Worm (Caenorhabditis elegans) whole organism, late embryonic: ENCODE results near the gene sec-6.

Experiments used
- C08G9.2 ChIP-seq: sonication (generic microtip); optimal IDR thresholded peaks from 2 replicates; lab custom pipeline; 2016; ENCODE audit warnings: mild to moderate bottlenecking, missing genetic modification characterization, moderate library complexity, missing compliant biosample characterization
- C38D4.7 ChIP-seq: fragments of 200-800 bp; sonication (Bioruptor generic); optimal IDR thresholded peaks from 2 replicates; lab custom pipeline; 2018; ENCODE audit warnings: mild to moderate bottlenecking, missing genetic modification characterization, moderate library complexity, missing compliant biosample characterization
- F13H6.1 ChIP-seq: sonication (generic microtip); optimal IDR thresholded peaks from 2 replicates; lab custom pipeline; 2016; ENCODE audit warnings: missing genetic modification characterization, missing compliant biosample characterization
- K09A11.1 ChIP-seq: sonication (generic microtip); optimal IDR thresholded peaks from 2 replicates; lab custom pipeline; 2017; ENCODE audit warnings: antibody characterized with exemption, mild to moderate bottlenecking, missing genetic modification characterization, missing compliant biosample characterization; ENCODE audit not compliant: insufficient read depth
- T23F11.4 ChIP-seq: fragments of 200-800 bp; sonication (Bioruptor generic); optimal IDR thresholded peaks from 2 replicates; lab custom pipeline; 2018; ENCODE audit warnings: mild to moderate bottlenecking, missing genetic modification characterization, missing compliant biosample characterization
- ahr-1 ChIP-seq: sonication (generic microtip); optimal IDR thresholded peaks from 2 replicates; lab custom pipeline; 2016; ENCODE audit warnings: missing genetic modification characterization, missing compliant biosample characterization
- ceh-18 ChIP-seq: sonication (generic microtip); optimal IDR thresholded peaks from 2 replicates; lab custom pipeline; 2016; ENCODE audit warnings: missing genetic modification characterization, missing compliant biosample characterization
- ceh-24 ChIP-seq: sonication (generic microtip); optimal IDR thresholded peaks from 2 replicates; lab custom pipeline; 2016; ENCODE audit warnings: mild to moderate bottlenecking, missing genetic modification characterization, missing compliant biosample characterization
- ceh-31 ChIP-seq: sonication (generic microtip); optimal IDR thresholded peaks from 2 replicates; lab custom pipeline; 2016; ENCODE audit warnings: missing genetic modification characterization, missing compliant biosample characterization
- ceh-34 ChIP-seq: sonication (generic microtip); optimal IDR thresholded peaks from 2 replicates; lab custom pipeline; 2016; ENCODE audit warnings: mild to moderate bottlenecking, missing genetic modification characterization, missing compliant biosample characterization
- ceh-6 ChIP-seq: fragments of 200-800 bp; sonication (Bioruptor generic); optimal IDR thresholded peaks from 2 replicates; lab custom pipeline; 2018; ENCODE audit warnings: mild to moderate bottlenecking, missing genetic modification characterization, missing compliant biosample characterization
- ceh-9 ChIP-seq: sonication (generic microtip); optimal IDR thresholded peaks from 2 replicates; lab custom pipeline; 2016; ENCODE audit warnings: mild to moderate bottlenecking, missing genetic modification characterization, inconsistent platforms, missing compliant biosample characterization
- elt-2 ChIP-seq: sonication (generic microtip); optimal IDR thresholded peaks from 2 replicates; lab custom pipeline; 2016; ENCODE audit warnings: missing genetic modification reagents, missing genetic modification characterization, missing compliant biosample characterization
- eyg-1 ChIP-seq: sonication (generic microtip); optimal IDR thresholded peaks from 2 replicates; lab custom pipeline; 2016; ENCODE audit warnings: missing genotype, missing genetic modification characterization, missing compliant biosample characterization
- fkh-6 ChIP-seq: sonication (generic microtip); optimal IDR thresholded peaks from 2 replicates; lab custom pipeline; 2016; ENCODE audit warnings: missing genetic modification characterization, missing compliant biosample characterization
- hlh-13 ChIP-seq: fragments of 200-800 bp; sonication (Bioruptor generic); optimal IDR thresholded peaks from 2 replicates; lab custom pipeline; 2018; ENCODE audit warnings: mild to moderate bottlenecking, missing genetic modification characterization, missing compliant biosample characterization
- hlh-8 ChIP-seq: sonication (generic microtip); optimal IDR thresholded peaks from 2 replicates; lab custom pipeline; 2016; ENCODE audit warnings: missing genotype, missing genetic modification characterization, missing compliant biosample characterization
- lim-6 ChIP-seq: sonication (generic microtip); optimal IDR thresholded peaks from 2 replicates; lab custom pipeline; 2016; ENCODE audit warnings: missing genetic modification characterization, missing compliant biosample characterization
- mec-3 ChIP-seq: sonication (generic microtip); optimal IDR thresholded peaks from 2 replicates; lab custom pipeline; 2016; ENCODE audit warnings: borderline replicate concordance, missing genetic modification characterization, missing compliant biosample characterization
- nfya-1 ChIP-seq: sonication (generic microtip); optimal IDR thresholded peaks from 2 replicates; lab custom pipeline; 2017; ENCODE audit warnings: missing genetic modification characterization, mild to moderate bottlenecking, missing compliant biosample characterization, antibody characterized with exemption, moderate library complexity
- odd-2 ChIP-seq: sonication (generic microtip); optimal IDR thresholded peaks from 2 replicates; lab custom pipeline; 2017; ENCODE audit warnings: antibody characterized with exemption, mild to moderate bottlenecking, missing genetic modification characterization, missing compliant biosample characterization
- pag-3 ChIP-seq: sonication (generic microtip); optimal IDR thresholded peaks from 2 replicates; lab custom pipeline; 2016; ENCODE audit warnings: missing compliant biosample characterization, missing genetic modification characterization, borderline replicate concordance
- pat-9 ChIP-seq: fragments of 200-800 bp; sonication (Bioruptor generic); optimal IDR thresholded peaks from 2 replicates; lab custom pipeline; 2018; ENCODE audit warnings: mild to moderate bottlenecking, missing genetic modification characterization, moderate library complexity, missing compliant biosample characterization
- pax-1 ChIP-seq: fragments of 150-350 bp; optimal IDR thresholded peaks from 2 replicates; lab custom pipeline; 2014; ENCODE audit warnings: missing biosample characterization, missing genetic modification characterization
- pha-2 ChIP-seq: sonication (generic microtip); optimal IDR thresholded peaks from 2 replicates; lab custom pipeline; 2017; ENCODE audit warnings: mild to moderate bottlenecking, missing genetic modification characterization, missing compliant biosample characterization
- pqm-1 ChIP-seq: sonication (generic microtip); optimal IDR thresholded peaks from 2 replicates; lab custom pipeline; 2016; ENCODE audit warnings: missing genetic modification characterization, missing compliant biosample characterization
- ref-2 ChIP-seq: sonication (generic microtip); optimal IDR thresholded peaks from 2 replicates; lab custom pipeline; 2016; ENCODE audit warnings: missing genetic modification characterization, missing compliant biosample characterization
- sdc-2 ChIP-seq: sonication (generic microtip); optimal IDR thresholded peaks from 2 replicates; lab custom pipeline; 2016; ENCODE audit warnings: missing genotype, missing genetic modification characterization, missing compliant biosample characterization
- sox-2 ChIP-seq: fragments of 200-800 bp; sonication (Bioruptor generic); IDR thresholded peaks from 2 replicates; pipeline ENCODE4 v1.3.6; 2022; ENCODE audit warnings: missing genetic modification reagents, missing genetic modification characterization, missing compliant biosample characterization
- syd-9 ChIP-seq: sonication (generic microtip); optimal IDR thresholded peaks from 2 replicates; lab custom pipeline; 2016; ENCODE audit warnings: mild to moderate bottlenecking, missing genetic modification characterization, moderate library complexity, missing compliant biosample characterization
- tbx-2 ChIP-seq: sonication (generic microtip); optimal IDR thresholded peaks from 2 replicates; lab custom pipeline; 2016; ENCODE audit warnings: missing genetic modification characterization, missing compliant biosample characterization
- tbx-7 ChIP-seq: sonication (generic microtip); optimal IDR thresholded peaks from 2 replicates; lab custom pipeline; 2016; ENCODE audit warnings: missing genotype, missing genetic modification characterization, missing compliant biosample characterization
- ttx-3 ChIP-seq: sonication (generic microtip); optimal IDR thresholded peaks from 2 replicates; lab custom pipeline; 2016; ENCODE audit warnings: missing genetic modification reagents, missing genetic modification characterization, missing compliant biosample characterization
- unc-3 ChIP-seq, 2 experiments: fragments of 200-800 bp in 1 of 2; sonication (Bioruptor generic) in 1 of 2; sonication (generic microtip) in 1 of 2; conservative IDR thresholded peaks in 1 of 2; optimal IDR thresholded peaks in 1 of 2; 2 replicates each; pipeline versions ENCODE4 v1.3.6 to Lab custom; 2016 to 2022; ENCODE audit warnings: missing compliant biosample characterization in 2 of 2, missing genetic modification characterization in 2 of 2, missing genetic modification reagents in 1 of 2
- unc-42 ChIP-seq: sonication (generic microtip); optimal IDR thresholded peaks from 2 replicates; lab custom pipeline; 2016; ENCODE audit warnings: missing genotype, missing genetic modification characterization, missing compliant biosample characterization
- unc-55 ChIP-seq: sonication (generic microtip); optimal IDR thresholded peaks from 2 replicates; lab custom pipeline; 2017; ENCODE audit warnings: missing biosample characterization, missing genetic modification reagents, missing genetic modification characterization
- ztf-16 ChIP-seq: sonication (generic microtip); optimal IDR thresholded peaks from 2 replicates; lab custom pipeline; 2017; ENCODE audit warnings: missing genetic modification characterization, missing compliant biosample characterization

sec-6 gene

DNA sequence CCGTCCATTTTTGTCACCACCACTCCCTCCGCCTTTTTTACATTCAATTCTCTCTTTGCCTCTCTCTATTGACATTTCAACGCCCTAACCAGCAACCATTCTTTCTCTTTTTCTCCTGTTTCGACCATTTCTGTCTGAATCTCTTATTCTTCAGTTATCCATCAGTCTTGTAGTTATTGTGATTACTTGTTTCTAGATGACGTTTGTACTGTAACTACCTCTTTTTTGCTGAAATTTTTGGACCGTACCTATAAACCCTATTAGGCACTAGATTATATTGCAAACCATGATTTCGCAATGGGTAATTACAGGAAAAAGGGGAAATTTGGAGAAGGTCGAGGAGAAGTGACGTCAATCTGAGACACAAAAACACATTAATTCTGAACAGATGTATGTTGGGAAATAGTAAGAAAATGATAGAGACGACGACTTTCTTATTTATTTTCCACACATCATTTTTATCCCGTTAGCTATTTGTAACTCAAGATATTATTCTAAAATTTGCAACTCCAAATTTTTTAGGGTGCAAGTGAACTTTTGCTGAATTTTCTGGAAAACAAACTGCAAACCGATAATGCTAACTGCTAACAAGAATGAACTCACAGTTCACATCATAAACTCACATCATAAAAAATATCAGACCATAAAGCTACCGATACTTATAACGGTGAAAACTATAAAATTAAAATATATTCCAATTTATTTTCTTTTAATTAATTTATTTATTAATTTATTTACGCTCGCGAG lies 39.0 kb upstream of the sec-6 start:
- no peak for TF ChIP-seq ref-2 (tag; lab: Kevin White, UChicago)
- TF ChIP-seq nfya-1 (tag; lab: Kevin White, UChicago) = peak; percentile 4

DNA sequence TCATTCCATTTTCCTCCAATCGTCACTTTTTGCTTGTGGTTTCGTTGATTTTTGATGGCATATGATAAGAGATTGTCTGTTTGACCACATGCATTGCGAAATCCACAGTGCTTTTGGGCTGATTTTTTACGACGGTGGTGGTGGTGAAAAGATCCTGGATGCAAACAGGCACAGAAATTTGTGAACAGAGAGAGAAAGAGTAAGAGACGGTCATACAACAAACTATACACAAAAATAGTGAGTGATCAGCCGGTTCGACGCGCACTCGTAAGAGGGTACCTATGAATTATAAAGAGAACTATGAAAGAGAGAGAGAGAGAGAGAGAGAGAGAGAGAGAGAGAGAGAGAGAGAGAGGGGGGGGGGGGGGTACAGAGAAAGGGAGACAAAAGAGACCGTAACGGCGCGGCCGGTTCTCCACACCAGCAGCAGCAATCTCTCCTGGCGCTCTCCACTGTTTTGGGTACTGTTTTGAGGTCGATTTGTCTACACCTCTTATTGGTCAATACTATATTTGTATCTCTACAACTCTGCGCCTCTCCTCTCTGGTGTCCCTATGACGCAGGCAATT lies 37.5 kb upstream of the sec-6 start:
- peak; percentile 21 for TF ChIP-seq ref-2 (tag; lab: Kevin White, UChicago)
- no peak for TF ChIP-seq ceh-9
- TF ChIP-seq tbx-2 (tag; lab: Kevin White, UChicago) = peak; percentile 22
- TF ChIP-seq pag-3 (tag; lab: Kevin White, UChicago) = no peak
- TF ChIP-seq pha-2 (tag; lab: Kevin White, UChicago) = no peak
- TF ChIP-seq K09A11.1 = no peak
- TF ChIP-seq nfya-1 (tag; lab: Kevin White, UChicago) = peak; percentile 28
- no peak for TF ChIP-seq fkh-6 (tag; lab: Kevin White, UChicago)
- no peak for TF ChIP-seq ceh-6 (GFP tag; lab: Kevin White, UChicago)
- peak; percentile 45 for TF ChIP-seq ceh-31 (tag; lab: Kevin White, UChicago)
- no peak for TF ChIP-seq tbx-7

- no peak for TF ChIP-seq mec-3 (tag; lab: Kevin White, UChicago)
- TF ChIP-seq ceh-34 = no peak
- TF ChIP-seq odd-2 = no peak
Observed at ce11 chrII:5322732-5323326, 36.5 kb upstream of the sec-6 start, which contains the start of gene vhp-1. TSS of gene vhp-1 (plus strand) at chrII:5323276.

DNA sequence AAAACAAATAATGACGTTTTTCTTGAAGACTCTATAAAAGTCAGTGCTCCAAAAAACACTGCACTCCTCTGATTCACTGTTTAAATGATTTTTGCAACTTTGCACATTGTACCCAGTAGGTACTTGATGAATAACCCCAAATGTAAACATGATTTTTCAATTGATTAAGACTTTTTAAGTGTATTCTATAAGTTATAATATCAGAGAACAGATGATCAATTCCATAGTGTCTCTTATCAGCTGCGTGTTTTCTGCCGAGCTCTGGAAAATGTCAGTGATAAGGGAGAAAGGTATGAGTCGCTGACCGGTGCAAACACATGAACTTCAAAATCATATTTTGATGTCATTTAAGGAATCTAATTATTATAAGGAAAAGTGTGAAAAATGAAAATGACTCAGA lies 35.6 kb upstream of the sec-6 start:
- no peak for TF ChIP-seq T23F11.4 (GFP tag; lab: Kevin White, UChicago)
- TF ChIP-seq pqm-1 = peak; percentile 67
- peak; percentile 99 for TF ChIP-seq elt-2
- TF ChIP-seq, all 69 proteins: peak for 2

DNA sequence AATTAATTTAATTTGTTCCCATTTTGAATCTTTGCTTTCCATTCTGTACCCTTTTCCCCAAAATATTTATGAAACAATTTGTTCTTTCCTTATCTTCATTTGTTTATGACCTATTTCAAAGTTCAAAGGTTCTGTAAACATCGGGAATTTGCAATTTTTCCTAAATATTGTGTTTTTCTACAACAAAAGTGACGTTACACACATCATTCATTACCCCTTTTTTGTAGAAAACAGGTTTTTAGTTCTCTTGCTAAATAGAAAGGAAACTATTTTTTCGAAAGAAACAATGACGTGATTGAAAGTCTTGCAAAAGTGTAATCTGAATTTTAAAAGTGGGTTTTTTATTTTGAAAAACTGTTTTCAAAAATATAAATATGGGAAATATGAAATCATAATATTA lies 34.7 kb upstream of the sec-6 start:
- TF ChIP-seq ceh-31 (tag; lab: Kevin White, UChicago) = no peak
- TF ChIP-seq hlh-8 (tag; lab: Kevin White, UChicago) = no peak
- TF ChIP-seq C08G9.2 (tag; lab: Kevin White, UChicago) = no peak
- no peak for TF ChIP-seq mec-3 (tag; lab: Kevin White, UChicago)
- TF ChIP-seq unc-42 = no peak
- no peak for TF ChIP-seq F13H6.1 (tag; lab: Kevin White, UChicago)

- TF ChIP-seq eyg-1 (no peak), fkh-6 (tag; lab: Kevin White, UChicago) (no peak), sox-2 (no peak), hlh-8 (tag; lab: Kevin White, UChicago) (no peak), unc-3 (GFP tag; conservative IDR thresholded peaks at IDR 0.05; lab: Robert Waterston, UW) (no peak), unc-3 (tag; optimal IDR thresholded peaks at IDR 0.05; lab: Kevin White, UChicago) (no peak), lim-6 (tag; lab: Kevin White, UChicago) (no peak), C38D4.7 (GFP tag; lab: Kevin White, UChicago) (no peak), ref-2 (tag; lab: Kevin White, UChicago) (no peak), unc-42 (peak; percentile 8), ttx-3 (tag; lab: Kevin White, UChicago) (no peak), sdc-2 (tag; lab: Kevin White, UChicago) (no peak), hlh-13 (GFP tag; lab: Kevin White, UChicago) (no peak), ahr-1 (tag; lab: Kevin White, UChicago) (no peak), pat-9 (no peak), K09A11.1 (no peak), ztf-16 (tag; lab: Kevin White, UChicago) (no peak), syd-9 (no peak), unc-55 (peak; percentile 52), pax-1 (no peak), mec-3 (tag; lab: Kevin White, UChicago) (no peak), pqm-1 (no peak), ceh-24 (tag; lab: Kevin White, UChicago) (no peak), ceh-31 (tag; lab: Kevin White, UChicago) (peak; percentile 32), ceh-18 (peak; percentile 28)
Observed at ce11 chrII:5326024-5326627, 33.2 kb upstream of the sec-6 start.
